Fruit fly (Drosophila melanogaster) whole organism, embryonic: ENCODE data around the gene CG15283.

ENCODE experiments used
- Atf-2 ChIP-seq: fragments of 200-800 bp; sonication (Bioruptor generic); optimal IDR thresholded peaks from 2 replicates; lab custom pipeline; 2016; ENCODE audit warnings: missing biosample characterization, missing genetic modification characterization
- CG14860 ChIP-seq: fragments of 200-800 bp; sonication (Bioruptor generic); IDR thresholded peaks from 3 replicates; pipeline ENCODE4 v1.3.6; 2022; ENCODE audit warnings: missing biosample characterization, missing genetic modification characterization; ENCODE audit not compliant: partially characterized antibody
- CG16779 ChIP-seq: fragments of 200-800 bp; sonication (Bioruptor generic); IDR thresholded peaks from 2 replicates; pipeline ENCODE4 v1.3.6; 2022; ENCODE audit warnings: missing biosample characterization, missing genetic modification characterization
- CG17802 ChIP-seq: fragments of 200-800 bp; sonication (Bioruptor generic); optimal IDR thresholded peaks from 2 replicates; lab custom pipeline; 2018; ENCODE audit warnings: missing biosample characterization, mild to moderate bottlenecking, missing genetic modification characterization, moderate library complexity
- CG2712 ChIP-seq: fragments of 200-800 bp; optimal IDR thresholded peaks from 3 replicates; lab custom pipeline; 2019; ENCODE audit warnings: missing biosample characterization, mild to moderate bottlenecking, missing genetic modification characterization, moderate library complexity
- Fer1 ChIP-seq: fragments of 200-800 bp; sonication (Bioruptor generic); optimal IDR thresholded peaks from 2 replicates; lab custom pipeline; 2017; ENCODE audit warnings: missing biosample characterization, mild to moderate bottlenecking, missing genetic modification characterization
- Lpt ChIP-seq: fragments of >200 bp; optimal IDR thresholded peaks from 2 replicates; lab custom pipeline; 2018; ENCODE audit warnings: missing biosample characterization, missing genetic modification characterization
- ems ChIP-seq: fragments of 200-800 bp; sonication (Bioruptor generic); optimal IDR thresholded peaks from 3 replicates; lab custom pipeline; 2016; ENCODE audit warnings: missing biosample characterization, missing genetic modification characterization
- ftz-f1 ChIP-seq: fragments of 200-800 bp; sonication (Bioruptor generic); optimal IDR thresholded peaks from 2 replicates; lab custom pipeline; 2016; ENCODE audit warnings: missing biosample characterization, missing genetic modification characterization
- mam ChIP-seq: fragments of 200-800 bp; sonication (Bioruptor generic); optimal IDR thresholded peaks from 3 replicates; lab custom pipeline; 2016; ENCODE audit warnings: missing biosample characterization, missing genetic modification characterization

DNA sequence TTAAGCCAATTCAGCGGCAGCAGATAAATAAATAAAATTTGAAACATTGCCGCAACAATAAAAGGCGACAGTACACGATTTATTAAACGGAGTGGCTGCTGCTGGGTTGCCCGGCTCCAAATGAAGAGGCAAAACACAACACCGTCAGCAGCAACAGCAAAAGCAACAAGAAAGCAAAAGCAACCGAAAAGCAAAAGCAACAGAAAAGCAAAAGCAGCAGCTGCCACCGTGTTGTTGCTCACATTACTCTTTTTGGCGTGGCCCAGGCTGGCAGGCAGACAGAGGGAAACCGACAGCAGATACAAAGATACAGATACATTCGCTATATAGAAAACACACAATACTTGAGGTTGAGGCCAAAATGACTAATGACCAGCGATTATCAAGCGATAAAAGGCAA is 48.8 kb upstream of the CG15283 start:
- TF ChIP-seq mam (no peak), CG2712 (no peak), Atf-2 (GFP tag; lab: Kevin White, UChicago) (no peak), Fer1 (GFP tag; lab: Kevin White, UChicago) (no peak), CG14860 (GFP tag; lab: Robert Waterston, UW) (no peak), CG17802 (tag; lab: Kevin White, UChicago) (no peak), CG16779 (GFP tag; lab: Robert Waterston, UW) (no peak), Lpt (GFP tag; lab: Kevin White, UChicago) (no peak), ftz-f1 (GFP tag; lab: Kevin White, UChicago) (no peak), ems (GFP tag; lab: Kevin White, UChicago) (no peak)
